Fruit fly (Drosophila melanogaster) whole organism, wandering third instar larva: ENCODE results near the gene defl.

Experiments
- Abd-B ChIP-seq: fragments of >200 bp; optimal IDR thresholded peaks from 2 replicates; lab custom pipeline; 2017; ENCODE audit warnings: missing biosample characterization, missing genetic modification characterization
- CG32264 ChIP-seq: fragments of 200-800 bp; sonication (Bioruptor generic); optimal IDR thresholded peaks from 2 replicates; lab custom pipeline; 2016; ENCODE audit warnings: missing biosample characterization, missing genetic modification characterization
- CG9705 ChIP-seq: fragments of 200-800 bp; sonication (Bioruptor generic); optimal IDR thresholded peaks from 2 replicates; lab custom pipeline; 2018; ENCODE audit warnings: missing biosample characterization, mild to moderate bottlenecking, missing genetic modification characterization
- Dfd ChIP-seq: fragments of >200 bp; optimal IDR thresholded peaks from 2 replicates; lab custom pipeline; 2017; ENCODE audit warnings: missing biosample characterization, missing genetic modification characterization
- Hr78 ChIP-seq: fragments of >200 bp; optimal IDR thresholded peaks from 2 replicates; lab custom pipeline; 2017; ENCODE audit warnings: missing biosample characterization, missing genetic modification characterization
- Myc ChIP-seq: fragments of >200 bp; optimal IDR thresholded peaks from 2 replicates; lab custom pipeline; 2017
- Rel ChIP-seq, 2 experiments: fragments of 200-800 bp; sonication (Bioruptor generic) in 1 of 2; optimal IDR thresholded peaks; 2 replicates in 1 of 2; 3 replicates in 1 of 2; lab custom pipeline; 2016 to 2019; ENCODE audit warnings: mild to moderate bottlenecking in 2 of 2, missing biosample characterization in 2 of 2, missing genetic modification characterization in 2 of 2, moderate library complexity in 1 of 2
- dmrt93B ChIP-seq: fragments of 200-800 bp; sonication (Bioruptor generic); optimal IDR thresholded peaks from 2 replicates; lab custom pipeline; 2018; ENCODE audit warnings: missing biosample characterization, mild to moderate bottlenecking, missing genetic modification characterization
- ey ChIP-seq: fragments of 200-800 bp; sonication (Bioruptor generic); optimal IDR thresholded peaks from 2 replicates; lab custom pipeline; 2016; ENCODE audit warnings: missing biosample characterization, missing genetic modification characterization
- jim ChIP-seq: fragments of 175-275, 200-325 bp; sonication (Bioruptor generic); optimal IDR thresholded peaks from 2 replicates; lab custom pipeline; 2016; ENCODE audit warnings: missing biosample characterization, mild to moderate bottlenecking, missing genetic modification characterization
- psq ChIP-seq: fragments of 200-800 bp; sonication (Bioruptor generic); optimal IDR thresholded peaks from 3 replicates; lab custom pipeline; 2017; ENCODE audit warnings: missing biosample characterization, mild to moderate bottlenecking, missing genetic modification characterization, moderate library complexity
- sage ChIP-seq: fragments of 200-800 bp; sonication (Bioruptor generic); optimal IDR thresholded peaks from 2 replicates; lab custom pipeline; 2016; ENCODE audit warnings: missing biosample characterization, mild to moderate bottlenecking, missing genetic modification characterization
- sv ChIP-seq: fragments of 200-800 bp; sonication (Bioruptor generic); optimal IDR thresholded peaks from 3 replicates; lab custom pipeline; 2016; ENCODE audit warnings: missing biosample characterization, missing genetic modification characterization
- usp ChIP-seq: fragments of >200 bp; optimal IDR thresholded peaks from 2 replicates; lab custom pipeline; 2017; ENCODE audit warnings: missing biosample characterization, missing genetic modification characterization

- TF ChIP-seq Rel (GFP tag; optimal IDR thresholded peaks at IDR 0.05; lab: Kevin White, UChicago) (no peak), Rel (tag; optimal IDR thresholded peaks at IDR 0.05; lab: Kevin White, UChicago) (no peak), sv (GFP tag; lab: Kevin White, UChicago) (no peak), ey (GFP tag; lab: Kevin White, UChicago) (no peak), dmrt93B (GFP tag; lab: Kevin White, UChicago) (no peak), sage (GFP tag; lab: Kevin White, UChicago) (no peak), Myc (no peak), CG32264 (GFP tag; lab: Kevin White, UChicago) (no peak), CG9705 (GFP tag; lab: Kevin White, UChicago) (no peak), psq (no peak), jim (no peak), usp (GFP tag; lab: Kevin White, UChicago) (no peak), Hr78 (GFP tag; lab: Kevin White, UChicago) (no peak), Abd-B (GFP tag; lab: Kevin White, UChicago) (no peak), Dfd (GFP tag; lab: Kevin White, UChicago) (no peak)
These were observed 3.1 kb upstream of the defl start for dm6 chr3L:9720102-9720501.
